Worm (Caenorhabditis elegans) whole organism, young adult: ENCODE measurements around the gene F20D6.11.

ENCODE experiments used
- B0019.2 ChIP-seq: fragments of 200-800 bp; sonication (Bioruptor generic); conservative IDR thresholded peaks from 2 replicates; pipeline ENCODE4 v1.3.6; 2022; ENCODE audit warnings: missing genetic modification reagents, missing genetic modification characterization, missing compliant biosample characterization
- B0035.1 ChIP-seq: sonication (generic microtip); optimal IDR thresholded peaks from 2 replicates; lab custom pipeline; 2016; ENCODE audit warnings: missing genetic modification characterization, mild to moderate bottlenecking, missing compliant biosample characterization, missing genotype, missing genetic modification reagents
- B0261.1 ChIP-seq: sonication (generic microtip); optimal IDR thresholded peaks from 2 replicates; lab custom pipeline; 2016; ENCODE audit warnings: mild to moderate bottlenecking, missing genetic modification characterization, moderate library complexity, missing compliant biosample characterization
- C06A6.2 ChIP-seq: fragments of 200-800 bp; sonication (Bioruptor generic); conservative IDR thresholded peaks from 2 replicates; pipeline ENCODE4 v1.3.6; 2022; ENCODE audit warnings: missing genetic modification characterization, missing compliant biosample characterization
- C17E4.6 ChIP-seq: fragments of 200-800 bp; sonication (Bioruptor generic); IDR thresholded peaks from 2 replicates; pipeline ENCODE4 v1.3.6; 2022; ENCODE audit warnings: missing genetic modification reagents, missing genetic modification characterization, missing compliant biosample characterization
- F10E7.11 ChIP-seq: sonication (generic microtip); optimal IDR thresholded peaks from 2 replicates; lab custom pipeline; 2017; ENCODE audit warnings: mild to moderate bottlenecking, missing genetic modification characterization, moderate library complexity, missing compliant biosample characterization
- F22D6.2 ChIP-seq: sonication (generic microtip); optimal IDR thresholded peaks from 2 replicates; lab custom pipeline; 2016; ENCODE audit warnings: mild to moderate bottlenecking, missing genetic modification characterization, missing compliant biosample characterization
- F33H1.4 ChIP-seq: fragments of 200-800 bp; sonication (Bioruptor generic); IDR thresholded peaks from 2 replicates; pipeline ENCODE4 v1.3.6; 2022; ENCODE audit warnings: missing genetic modification reagents, missing genetic modification characterization, missing compliant biosample characterization
- F37B4.10 ChIP-seq: fragments of 200-800 bp; sonication (Bioruptor generic); IDR thresholded peaks from 2 replicates; pipeline ENCODE4 v1.3.6; 2022; ENCODE audit warnings: missing genetic modification characterization, missing compliant biosample characterization
- F39B2.1 ChIP-seq: fragments of 200-800 bp; sonication (Bioruptor generic); IDR thresholded peaks from 2 replicates; pipeline ENCODE4 v1.3.6; 2022; ENCODE audit warnings: missing genetic modification reagents, missing genetic modification characterization, missing compliant biosample characterization
- F49E8.2 ChIP-seq: sonication (generic microtip); optimal IDR thresholded peaks from 3 replicates; lab custom pipeline; 2017; ENCODE audit warnings: missing genetic modification characterization, mild to moderate bottlenecking, missing compliant biosample characterization, antibody characterized with exemption, moderate library complexity; ENCODE audit not compliant: insufficient read depth
- F55B11.4 ChIP-seq: sonication (generic microtip); optimal IDR thresholded peaks from 2 replicates; lab custom pipeline; 2016; ENCODE audit warnings: missing compliant biosample characterization, missing genetic modification characterization, borderline replicate concordance; ENCODE audit not compliant: insufficient read depth
- F57A8.1 ChIP-seq: fragments of 200-800 bp; sonication (Bioruptor generic); optimal IDR thresholded peaks from 2 replicates; lab custom pipeline; 2018; ENCODE audit warnings: mild to moderate bottlenecking, missing genetic modification characterization, moderate library complexity, missing compliant biosample characterization
- F57C9.4 ChIP-seq: sonication (generic microtip); optimal IDR thresholded peaks from 2 replicates; lab custom pipeline; 2017; ENCODE audit warnings: mild to moderate bottlenecking, missing genetic modification characterization, missing compliant biosample characterization
- T07F8.4 ChIP-seq: sonication (generic microtip); optimal IDR thresholded peaks from 2 replicates; lab custom pipeline; 2016; ENCODE audit warnings: mild to moderate bottlenecking, missing genetic modification characterization, moderate library complexity, missing compliant biosample characterization
- Y56A3A.18 ChIP-seq: fragments of 200-800 bp; sonication (Bioruptor generic); IDR thresholded peaks from 2 replicates; pipeline ENCODE4 v1.3.6; 2022; ENCODE audit warnings: missing genetic modification reagents, missing genetic modification characterization, missing compliant biosample characterization
- aptf-3 ChIP-seq: fragments of 200-800 bp; sonication (Bioruptor generic); IDR thresholded peaks from 2 replicates; pipeline ENCODE4 v1.3.6; 2022; ENCODE audit warnings: missing genetic modification characterization, missing compliant biosample characterization
- athp-1 ChIP-seq: sonication (generic microtip); optimal IDR thresholded peaks from 2 replicates; lab custom pipeline; 2017; ENCODE audit warnings: mild to moderate bottlenecking, missing genetic modification characterization, missing compliant biosample characterization
- attf-5 ChIP-seq: fragments of 200-800 bp; sonication (Bioruptor generic); optimal IDR thresholded peaks from 2 replicates; lab custom pipeline; 2018; ENCODE audit warnings: mild to moderate bottlenecking, missing genetic modification characterization, missing compliant biosample characterization
- bed-2 ChIP-seq: fragments of 200-800 bp; sonication (Bioruptor generic); IDR thresholded peaks from 2 replicates; pipeline ENCODE4 v1.3.6; 2022; ENCODE audit warnings: missing genetic modification reagents, missing genetic modification characterization, missing compliant biosample characterization
- ccch-3 ChIP-seq: fragments of 200-800 bp; sonication (Bioruptor generic); optimal IDR thresholded peaks from 2 replicates; lab custom pipeline; 2018; ENCODE audit warnings: mild to moderate bottlenecking, missing genetic modification characterization, missing compliant biosample characterization
- cebp-1 ChIP-seq, 2 experiments: fragments of 200-800 bp in 1 of 2; sonication (Bioruptor generic) in 1 of 2; sonication (generic microtip) in 1 of 2; IDR thresholded peaks in 1 of 2; optimal IDR thresholded peaks in 1 of 2; 2 replicates each; pipeline versions ENCODE4 v1.3.6 to Lab custom; 2017 to 2022; ENCODE audit warnings: missing compliant biosample characterization in 2 of 2, missing genetic modification characterization in 2 of 2, mild to moderate bottlenecking in 1 of 2, missing genetic modification reagents in 1 of 2, moderate library complexity in 1 of 2
- ceh-100 ChIP-seq: fragments of 200-800 bp; sonication (Bioruptor generic); IDR thresholded peaks from 2 replicates; pipeline ENCODE4 v1.3.6; 2022; ENCODE audit warnings: missing genetic modification reagents, missing genetic modification characterization, missing compliant biosample characterization
- dox-1 ChIP-seq: fragments of 200-800 bp; sonication (Bioruptor generic); IDR thresholded peaks from 2 replicates; pipeline ENCODE4 v1.3.6; 2022; ENCODE audit warnings: missing genetic modification reagents, missing genetic modification characterization, missing compliant biosample characterization
- dpff-1 ChIP-seq: sonication (generic microtip); optimal IDR thresholded peaks from 2 replicates; lab custom pipeline; 2017; ENCODE audit warnings: mild to moderate bottlenecking, missing genetic modification characterization, missing compliant biosample characterization
- dpl-1 ChIP-seq: fragments of 150-350 bp; optimal IDR thresholded peaks from 2 replicates; lab custom pipeline; 2014; ENCODE audit warnings: missing biosample characterization, missing genetic modification reagents, missing genetic modification characterization
- efl-1 ChIP-seq: fragments of 150-350 bp; optimal IDR thresholded peaks from 2 replicates; lab custom pipeline; 2014; ENCODE audit warnings: missing biosample characterization, missing genetic modification reagents, missing genetic modification characterization
- egl-44 ChIP-seq: fragments of 200-800 bp; sonication (Bioruptor generic); IDR thresholded peaks from 2 replicates; pipeline ENCODE4 v1.3.6; 2022; ENCODE audit warnings: missing genetic modification reagents, missing genetic modification characterization, missing compliant biosample characterization
- hmg-1.2 ChIP-seq: fragments of 200-800 bp; sonication (Bioruptor generic); IDR thresholded peaks from 2 replicates; pipeline ENCODE4 v1.3.6; 2022; ENCODE audit warnings: missing genetic modification reagents, missing genetic modification characterization, missing compliant biosample characterization
- hrde-1 ChIP-seq: sonication (generic microtip); optimal IDR thresholded peaks from 2 replicates; lab custom pipeline; 2016; ENCODE audit warnings: missing genetic modification characterization, mild to moderate bottlenecking, missing compliant biosample characterization, moderate library complexity, missing genotype, missing genetic modification reagents, borderline replicate concordance
- lag-1 ChIP-seq: fragments of 200-800 bp; sonication (Bioruptor generic); IDR thresholded peaks from 2 replicates; pipeline ENCODE4 v1.3.6; 2022; ENCODE audit warnings: missing genetic modification reagents, missing genetic modification characterization, missing compliant biosample characterization
- let-607 ChIP-seq, 2 experiments: fragments of 200-800 bp in 1 of 2; sonication (Bioruptor generic) in 1 of 2; sonication (generic microtip) in 1 of 2; optimal IDR thresholded peaks; 2 replicates each; lab custom pipeline; 2016 to 2018; ENCODE audit warnings: mild to moderate bottlenecking in 2 of 2, missing compliant biosample characterization in 2 of 2, missing genetic modification characterization in 2 of 2, moderate library complexity in 2 of 2, missing genotype in 1 of 2
- lin-40 ChIP-seq: sonication (generic microtip); optimal IDR thresholded peaks from 2 replicates; lab custom pipeline; 2016; ENCODE audit warnings: missing genetic modification characterization, mild to moderate bottlenecking, missing compliant biosample characterization, missing genotype, missing genetic modification reagents
- lin-54 ChIP-seq: fragments of 200-800 bp; sonication (Bioruptor generic); optimal IDR thresholded peaks from 2 replicates; lab custom pipeline; 2018; ENCODE audit warnings: mild to moderate bottlenecking, missing genetic modification characterization, missing compliant biosample characterization
- madf-3 ChIP-seq: fragments of 200-800 bp; sonication (Bioruptor generic); IDR thresholded peaks from 2 replicates; pipeline ENCODE4 v1.3.6; 2022; ENCODE audit warnings: missing genetic modification reagents, missing genetic modification characterization, missing compliant biosample characterization
- mxl-1 ChIP-seq: sonication (generic microtip); optimal IDR thresholded peaks from 2 replicates; lab custom pipeline; 2016; ENCODE audit warnings: missing genetic modification characterization, missing compliant biosample characterization
- nfyb-1 ChIP-seq: fragments of 200-800 bp; sonication (Bioruptor generic); IDR thresholded peaks from 2 replicates; pipeline ENCODE4 v1.3.6; 2022; ENCODE audit warnings: missing genetic modification reagents, missing genetic modification characterization, missing compliant biosample characterization
- nhr-179 ChIP-seq: sonication (generic microtip); optimal IDR thresholded peaks from 2 replicates; lab custom pipeline; 2016; ENCODE audit warnings: mild to moderate bottlenecking, missing genetic modification characterization, missing compliant biosample characterization
- rcor-1 ChIP-seq: fragments of 200-800 bp; sonication (Bioruptor generic); IDR thresholded peaks from 2 replicates; pipeline ENCODE4 v1.3.6; 2022; ENCODE audit warnings: missing genetic modification reagents, missing genetic modification characterization, missing compliant biosample characterization
- repo-1 ChIP-seq: sonication (generic microtip); optimal IDR thresholded peaks from 2 replicates; lab custom pipeline; 2017; ENCODE audit warnings: mild to moderate bottlenecking, missing genetic modification characterization, missing compliant biosample characterization
- rpc-1 ChIP-seq, 2 experiments: fragments of 150-350 bp in 1 of 2; sonication (generic microtip) in 1 of 2; optimal IDR thresholded peaks; 2 replicates each; lab custom pipeline; 2014 to 2018; ENCODE audit warnings: missing biosample characterization in 1 of 2, missing genetic modification characterization in 1 of 2, missing genetic modification reagents in 1 of 2, missing genotype in 1 of 2
- sea-2 ChIP-seq: fragments of 200-800 bp; sonication (Bioruptor generic); IDR thresholded peaks from 2 replicates; pipeline ENCODE4 v1.3.6; 2022; ENCODE audit warnings: missing genetic modification characterization, missing compliant biosample characterization
- snpc-1.3 ChIP-seq: sonication (generic microtip); optimal IDR thresholded peaks from 2 replicates; lab custom pipeline; 2017; ENCODE audit warnings: missing genetic modification characterization, mild to moderate bottlenecking, missing compliant biosample characterization, antibody characterized with exemption, moderate library complexity, missing genotype, missing genetic modification reagents; ENCODE audit not compliant: insufficient read depth
- snpc-3.4 ChIP-seq: sonication (generic microtip); optimal IDR thresholded peaks from 2 replicates; lab custom pipeline; 2017; ENCODE audit warnings: missing genetic modification characterization, mild to moderate bottlenecking, missing compliant biosample characterization, antibody characterized with exemption, moderate library complexity, missing genotype, missing genetic modification reagents
- sptf-2 ChIP-seq: fragments of 200-800 bp; sonication (Bioruptor generic); optimal IDR thresholded peaks from 2 replicates; lab custom pipeline; 2018; ENCODE audit warnings: mild to moderate bottlenecking, missing genetic modification characterization, missing compliant biosample characterization
- zim-3 ChIP-seq: sonication (generic microtip); optimal IDR thresholded peaks from 2 replicates; lab custom pipeline; 2017; ENCODE audit warnings: mild to moderate bottlenecking, missing genetic modification characterization, moderate library complexity, missing compliant biosample characterization
- ztf-26 ChIP-seq: sonication (generic microtip); optimal IDR thresholded peaks from 2 replicates; lab custom pipeline; 2017; ENCODE audit warnings: missing genetic modification characterization, missing compliant biosample characterization

F20D6.11 gene

ce11 chrV:8178914-8179542 is 19.9 kb downstream of the F20D6.11 start, which contains the start of gene srp-7 (continued):
- TF ChIP-seq sea-2 (GFP tag; lab: Robert Waterston, UW): no peak
- no peak for TF ChIP-seq zim-3
- TF ChIP-seq B0019.2 (GFP tag; lab: Robert Waterston, UW): no peak
- no peak; the same call in 1 of the 2 replicates for TF ChIP-seq dox-1 (GFP tag; lab: Robert Waterston, UW)
- no peak for TF ChIP-seq T07F8.4 (tag; lab: Kevin White, UChicago)
- no peak for TF ChIP-seq repo-1 (tag; lab: Kevin White, UChicago)
- peak; percentile 70; the same call in 1 of the 2 replicates for TF ChIP-seq hmg-1.2 (GFP tag; lab: Robert Waterston, UW)
- TF ChIP-seq nhr-179 (tag; lab: Kevin White, UChicago): no peak
- no peak for TF ChIP-seq sptf-2 (GFP tag; lab: Kevin White, UChicago)
- TF ChIP-seq F22D6.2: no peak
- no peak for TF ChIP-seq let-607 (tag; optimal IDR thresholded peaks at IDR 0.05; lab: Kevin White, UChicago)
- no peak for TF ChIP-seq rcor-1 (GFP tag; lab: Robert Waterston, UW)
- TF ChIP-seq C17E4.6 (GFP tag; lab: Robert Waterston, UW): no peak
- peak; percentile 75 for TF ChIP-seq cebp-1 (GFP tag; IDR thresholded peaks at IDR 0.05; lab: Robert Waterston, UW)
- no peak for TF ChIP-seq cebp-1 (tag; optimal IDR thresholded peaks at IDR 0.05; lab: Kevin White, UChicago)
- no peak for TF ChIP-seq egl-44 (GFP tag; lab: Robert Waterston, UW)
- TF ChIP-seq mxl-1: no peak
- no peak for TF ChIP-seq F39B2.1 (GFP tag; lab: Robert Waterston, UW)
- peak; percentile 31 for TF ChIP-seq lin-40 (tag; lab: Kevin White, UChicago)
- no peak for TF ChIP-seq aptf-3
- no peak for TF ChIP-seq dpl-1 (GFP tag; lab: Kevin White, UChicago)
- no peak for TF ChIP-seq bed-2 (GFP tag; lab: Robert Waterston, UW)
- TF ChIP-seq lin-54 (GFP tag; lab: Kevin White, UChicago): no peak
- no peak for TF ChIP-seq lag-1 (GFP tag; lab: Robert Waterston, UW)
- TF ChIP-seq F57C9.4 (tag; lab: Kevin White, UChicago): no peak
- no peak for TF ChIP-seq Y56A3A.18
- 0 out of 2 replicates have a peak, but pooled peaks have one; percentile 10 for TF ChIP-seq F33H1.4 (GFP tag; lab: Robert Waterston, UW)
- no peak for TF ChIP-seq B0035.1 (tag; lab: Kevin White, UChicago)
- no peak for TF ChIP-seq F57A8.1 (GFP tag; lab: Kevin White, UChicago)
- TF ChIP-seq hrde-1 (tag; lab: Kevin White, UChicago): no peak
- no peak for TF ChIP-seq madf-3 (GFP tag; lab: Robert Waterston, UW)
- no peak for TF ChIP-seq snpc-1.3
- no peak for TF ChIP-seq F49E8.2 (tag; lab: Kevin White, UChicago)
- no peak for TF ChIP-seq athp-1 (tag; lab: Kevin White, UChicago)
- no peak for TF ChIP-seq dpff-1
- peak; percentile 89 for TF ChIP-seq ceh-100 (GFP tag; lab: Robert Waterston, UW)
- no peak for TF ChIP-seq ccch-3 (GFP tag; lab: Kevin White, UChicago)
- TF ChIP-seq nfyb-1 (GFP tag; lab: Robert Waterston, UW): no peak
- TF ChIP-seq rpc-1 (optimal IDR thresholded peaks at IDR 0.05; lab: Kevin White, UChicago): no peak
- no peak for TF ChIP-seq rpc-1 (tag; optimal IDR thresholded peaks at IDR 0.05; lab: Kevin White, UChicago)
- no peak for TF ChIP-seq snpc-3.4 (tag; lab: Kevin White, UChicago)
- TF ChIP-seq attf-5 (GFP tag; lab: Kevin White, UChicago): no peak
- TF ChIP-seq efl-1: no peak
- 0 out of 2 replicates have a peak, but pooled peaks have one; percentile 20 for TF ChIP-seq C06A6.2 (GFP tag; lab: Robert Waterston, UW)
- no peak for TF ChIP-seq F55B11.4
- TF ChIP-seq F37B4.10 (GFP tag; lab: Robert Waterston, UW): no peak
- TF ChIP-seq ztf-26: peak; percentile 26
- no peak for TF ChIP-seq F10E7.11
- no peak for TF ChIP-seq B0261.1 (tag; lab: Kevin White, UChicago)
